Worm (Caenorhabditis elegans) whole organism, L2 larva: ENCODE measurements around the gene ZC84.1.

Source experiments
- C34F6.9 ChIP-seq: fragments of 150-350 bp; optimal IDR thresholded peaks from 2 replicates; lab custom pipeline; 2014; ENCODE audit warnings: missing biosample characterization, missing genetic modification characterization
- F13H6.1 ChIP-seq: sonication (generic microtip); optimal IDR thresholded peaks from 2 replicates; lab custom pipeline; 2016; ENCODE audit warnings: missing genetic modification characterization, missing compliant biosample characterization
- R02D3.7 ChIP-seq: fragments of 150-350 bp; optimal IDR thresholded peaks from 2 replicates; lab custom pipeline; 2014; ENCODE audit warnings: missing biosample characterization, missing genetic modification characterization
- Y55F3AM.14 ChIP-seq: fragments of 200-800 bp; sonication (Bioruptor generic); optimal IDR thresholded peaks from 2 replicates; lab custom pipeline; 2018; ENCODE audit warnings: mild to moderate bottlenecking, missing genetic modification characterization, missing compliant biosample characterization
- ZK546.5 ChIP-seq: sonication (generic microtip); optimal IDR thresholded peaks from 2 replicates; lab custom pipeline; 2017; ENCODE audit warnings: missing biosample characterization, missing genetic modification characterization
- aly-2 ChIP-seq: fragments of 150-350 bp; optimal IDR thresholded peaks from 2 replicates; lab custom pipeline; 2014; ENCODE audit warnings: missing biosample characterization, missing genetic modification characterization
- ama-1 ChIP-seq: fragments of 150-350 bp; optimal IDR thresholded peaks from 2 replicates; lab custom pipeline; 2018; ENCODE audit warnings: inconsistent platforms
- blmp-1 ChIP-seq: sonication (generic microtip); optimal IDR thresholded peaks from 2 replicates; lab custom pipeline; 2017; ENCODE audit warnings: missing genetic modification characterization, mild to moderate bottlenecking, missing compliant biosample characterization, antibody characterized with exemption, moderate library complexity; ENCODE audit not compliant: insufficient read depth
- ceh-82 ChIP-seq: fragments of 150-350 bp; optimal IDR thresholded peaks from 2 replicates; lab custom pipeline; 2014; ENCODE audit warnings: missing biosample characterization, missing genetic modification characterization
- dmd-4 ChIP-seq: sonication (generic microtip); optimal IDR thresholded peaks from 2 replicates; lab custom pipeline; 2017; ENCODE audit warnings: missing biosample characterization, missing genetic modification characterization
- egl-27 ChIP-seq: sonication (generic microtip); optimal IDR thresholded peaks from 3 replicates; lab custom pipeline; 2017; ENCODE audit warnings: missing biosample characterization, missing genetic modification reagents, missing genetic modification characterization
- elt-3 ChIP-seq: sonication (generic microtip); optimal IDR thresholded peaks from 2 replicates; lab custom pipeline; 2017; ENCODE audit warnings: missing biosample characterization, missing genetic modification characterization
- fos-1 ChIP-seq: fragments of 150-350 bp; optimal IDR thresholded peaks from 2 replicates; lab custom pipeline; 2014; ENCODE audit warnings: missing biosample characterization, missing genetic modification characterization
- gmeb-1 ChIP-seq: fragments of 150-350 bp; optimal IDR thresholded peaks from 2 replicates; lab custom pipeline; 2014; ENCODE audit warnings: missing biosample characterization, missing genetic modification characterization
- lin-11 ChIP-seq: fragments of 150-350 bp; sonication (generic microtip); optimal IDR thresholded peaks from 2 replicates; lab custom pipeline; 2014; ENCODE audit warnings: missing biosample characterization, missing genetic modification characterization, inconsistent platforms, mixed read lengths
- mab-5 ChIP-seq: fragments of 150-350 bp; optimal IDR thresholded peaks from 2 replicates; lab custom pipeline; 2014; ENCODE audit warnings: missing biosample characterization, missing genetic modification characterization
- mbf-1 ChIP-seq: sonication (generic microtip); optimal IDR thresholded peaks from 2 replicates; lab custom pipeline; 2017; ENCODE audit warnings: missing biosample characterization, missing genetic modification characterization
- mdl-1 ChIP-seq, 2 experiments: fragments of 150-350 bp in 1 of 2; sonication (generic microtip) in 1 of 2; optimal IDR thresholded peaks; 2 replicates each; lab custom pipeline; 2017; ENCODE audit warnings: missing biosample characterization in 2 of 2, missing genetic modification characterization in 2 of 2
- nhr-12 ChIP-seq: fragments of 150-350 bp; optimal IDR thresholded peaks from 2 replicates; lab custom pipeline; 2014; ENCODE audit warnings: missing biosample characterization, missing genetic modification characterization
- nhr-129 ChIP-seq: fragments of 150-350 bp; optimal IDR thresholded peaks from 2 replicates; lab custom pipeline; 2014; ENCODE audit warnings: missing biosample characterization, missing genetic modification characterization
- nhr-21 ChIP-seq: fragments of 150-350 bp; optimal IDR thresholded peaks from 2 replicates; lab custom pipeline; 2014; ENCODE audit warnings: missing biosample characterization, missing genetic modification characterization
- nhr-25 ChIP-seq: fragments of 150-350 bp; sonication (generic microtip); optimal IDR thresholded peaks from 3 replicates; lab custom pipeline; 2014; ENCODE audit warnings: missing biosample characterization, missing genetic modification characterization
- nhr-77 ChIP-seq: fragments of 150-350 bp; optimal IDR thresholded peaks from 2 replicates; lab custom pipeline; 2014; ENCODE audit warnings: missing biosample characterization, missing genetic modification characterization
- peb-1 ChIP-seq: fragments of 150-350 bp; optimal IDR thresholded peaks from 2 replicates; lab custom pipeline; 2014; ENCODE audit warnings: missing biosample characterization, missing genetic modification characterization
- sem-4 ChIP-seq: fragments of 150-350 bp; optimal IDR thresholded peaks from 2 replicates; lab custom pipeline; 2014; ENCODE audit warnings: missing biosample characterization, missing genetic modification reagents, missing genetic modification characterization
- skn-1 ChIP-seq: sonication (generic microtip); optimal IDR thresholded peaks from 2 replicates; lab custom pipeline; 2017; ENCODE audit warnings: missing biosample characterization, missing genetic modification characterization
- sma-3 ChIP-seq: sonication (generic microtip); optimal IDR thresholded peaks from 2 replicates; lab custom pipeline; 2016; ENCODE audit warnings: missing genetic modification reagents, missing genetic modification characterization, missing compliant biosample characterization
- sma-9 ChIP-seq, 2 experiments: fragments of 150-350 bp in 1 of 2; sonication (generic microtip) in 1 of 2; optimal IDR thresholded peaks; 2 replicates each; lab custom pipeline; 2014 to 2016; ENCODE audit warnings: missing genetic modification characterization in 2 of 2, mild to moderate bottlenecking in 1 of 2, missing biosample characterization in 1 of 2, missing compliant biosample characterization in 1 of 2, missing genetic modification reagents in 1 of 2, moderate library complexity in 1 of 2
- snpc-4 ChIP-seq: fragments of 150-350 bp; optimal IDR thresholded peaks from 2 replicates; lab custom pipeline; 2014; ENCODE audit warnings: missing biosample characterization, missing genetic modification characterization
- unc-39 ChIP-seq: fragments of 150-350 bp; optimal IDR thresholded peaks from 2 replicates; lab custom pipeline; 2014; ENCODE audit warnings: missing biosample characterization, missing genetic modification characterization
- unc-55 ChIP-seq: fragments of 150-350 bp; sonication (generic microtip); optimal IDR thresholded peaks from 3 replicates; lab custom pipeline; 2014; ENCODE audit warnings: missing biosample characterization, missing genetic modification reagents, missing genetic modification characterization
- unc-62 ChIP-seq: fragments of 150-350 bp; optimal IDR thresholded peaks from 2 replicates; lab custom pipeline; 2014; ENCODE audit warnings: missing biosample characterization, missing genetic modification reagents, missing genetic modification characterization
- ztf-11 ChIP-seq: sonication (generic microtip); optimal IDR thresholded peaks from 2 replicates; lab custom pipeline; 2017; ENCODE audit warnings: missing biosample characterization, missing genetic modification characterization

Gene ZC84.1

ce11 chrIII:9206185-9206584 lies at the start of gene ZC84.1:
Gene ZC84.1, minus strand, starts transcription at chrIII:9206285.
- no peak for TF ChIP-seq nhr-21 (tag; lab: Kevin White, UChicago)
- no peak for TF ChIP-seq gmeb-1 (tag; lab: Kevin White, UChicago)
- TF ChIP-seq unc-39 (tag; lab: Kevin White, UChicago), result no peak
- no peak for TF ChIP-seq Y55F3AM.14
- TF ChIP-seq ama-1 (lab: Kevin White, UChicago), result no peak
- TF ChIP-seq unc-62 (GFP tag; lab: Kevin White, UChicago), result no peak
- TF ChIP-seq nhr-129 (tag; lab: Kevin White, UChicago), result no peak
- no peak for TF ChIP-seq ztf-11 (tag; lab: Kevin White, UChicago)
- no peak for TF ChIP-seq fos-1 (tag; lab: Kevin White, UChicago)
- no peak for TF ChIP-seq dmd-4 (tag; lab: Kevin White, UChicago)
- TF ChIP-seq snpc-4 (tag; lab: Kevin White, UChicago), result no peak

- peak; percentile 83 for TF ChIP-seq fos-1 (tag; lab: Kevin White, UChicago)
- TF ChIP-seq sma-9 (GFP tag; optimal IDR thresholded peaks at IDR 0.05; lab: Kevin White, UChicago), result peak; percentile 75
- no peak for TF ChIP-seq sma-9 (tag; optimal IDR thresholded peaks at IDR 0.05; lab: Kevin White, UChicago)
- TF ChIP-seq lin-11 (tag; lab: Kevin White, UChicago), result no peak
- TF ChIP-seq gmeb-1 (tag; lab: Kevin White, UChicago), result peak; percentile 13
- peak; percentile 7 for TF ChIP-seq F13H6.1 (tag; lab: Kevin White, UChicago)
- TF ChIP-seq unc-62 (GFP tag; lab: Kevin White, UChicago), result no peak
- no peak for TF ChIP-seq skn-1 (tag; lab: Kevin White, UChicago)
- no peak for TF ChIP-seq sem-4
- TF ChIP-seq ztf-11 (tag; lab: Kevin White, UChicago), result no peak
- TF ChIP-seq, all 48 proteins: peak for 4
Observed at ce11 chrIII:9255801-9256200, 49.7 kb upstream of the ZC84.1 start.

- TF ChIP-seq nhr-21 (tag; lab: Kevin White, UChicago) (no peak), F13H6.1 (tag; lab: Kevin White, UChicago) (peak; percentile 19)
Observed at ce11 chrIII:9254988-9255387, 48.9 kb upstream of the ZC84.1 start.

ce11 chrIII:9250729-9251128 lies 44.6 kb upstream of the ZC84.1 start, which contains the start of gene T02C1.2:
Gene T02C1.2, plus strand, starts transcription at chrIII:9251029.
- TF ChIP-seq aly-2 (no peak), nhr-21 (tag; lab: Kevin White, UChicago) (no peak), ceh-82 (tag; lab: Kevin White, UChicago) (no peak), snpc-4 (tag; lab: Kevin White, UChicago) (no peak), fos-1 (tag; lab: Kevin White, UChicago) (no peak), unc-39 (tag; lab: Kevin White, UChicago) (no peak), nhr-77 (tag; lab: Kevin White, UChicago) (no peak), nhr-12 (no peak), blmp-1 (tag; lab: Kevin White, UChicago) (no peak), ama-1 (lab: Kevin White, UChicago) (no peak), mdl-1 (tag; optimal IDR thresholded peaks at IDR 0.05; lab: Kevin White, UChicago) (no peak), ZK546.5 (no peak), dmd-4 (tag; lab: Kevin White, UChicago) (no peak), nhr-129 (tag; lab: Kevin White, UChicago) (no peak), skn-1 (tag; lab: Kevin White, UChicago) (no peak), unc-62 (GFP tag; lab: Kevin White, UChicago) (no peak), elt-3 (tag; lab: Kevin White, UChicago) (no peak), R02D3.7 (no peak), unc-55 (GFP tag; lab: Kevin White, UChicago) (no peak), sma-9 (GFP tag; optimal IDR thresholded peaks at IDR 0.05; lab: Kevin White, UChicago) (no peak), sma-9 (tag; optimal IDR thresholded peaks at IDR 0.05; lab: Kevin White, UChicago) (no peak)

ce11 chrIII:9247221-9247620 lies 41.1 kb upstream of the ZC84.1 start, which contains the start of gene T02C1.1:
Gene T02C1.1, plus strand, starts transcription at chrIII:9247525.
- no peak for TF ChIP-seq peb-1
- TF ChIP-seq unc-55 (GFP tag; lab: Kevin White, UChicago), result no peak
- no peak for TF ChIP-seq mab-5 (tag; lab: Kevin White, UChicago)
- no peak for TF ChIP-seq fos-1 (tag; lab: Kevin White, UChicago)
- no peak for TF ChIP-seq snpc-4 (tag; lab: Kevin White, UChicago)
- no peak for TF ChIP-seq ZK546.5

ce11 chrIII:9242675-9243074 lies 36.6 kb upstream of the ZC84.1 start, which contains the start of gene dat-1:
Gene dat-1, plus strand, starts transcription at chrIII:9242975.
- TF ChIP-seq dmd-4 (tag; lab: Kevin White, UChicago) (no peak), C34F6.9 (tag; lab: Kevin White, UChicago) (no peak), sem-4 (no peak), unc-55 (GFP tag; lab: Kevin White, UChicago) (no peak), sma-3 (GFP tag; lab: Kevin White, UChicago) (no peak), Y55F3AM.14 (no peak), egl-27 (no peak), peb-1 (no peak), mbf-1 (tag; lab: Kevin White, UChicago) (no peak), nhr-25 (tag; lab: Kevin White, UChicago) (no peak)
